Fruit fly (Drosophila melanogaster): ENCODE data around the gene CG17721.
A peak's percentile ranks its signal among the peaks of the same experiment; 100 is the strongest.

The CG17721 gene

dm6 chr3R:11234918-11235371, at the start of gene CG17721, which contains the start of gene Arfip (continued):
- TF ChIP-seq pita (GFP tag; optimal IDR thresholded peaks at IDR 0.05): no peak
- TF ChIP-seq emc (GFP tag; optimal IDR thresholded peaks at IDR 0.05): no peak
- TF ChIP-seq CG32767 (GFP tag; IDR thresholded peaks at IDR 0.05): no peak
- no peak for TF ChIP-seq corto (GFP tag; optimal IDR thresholded peaks at IDR 0.05)
- TF ChIP-seq CG31365 (tag; optimal IDR thresholded peaks at IDR 0.05): peak; percentile 89
- no peak for TF ChIP-seq abd-A (tag; optimal IDR thresholded peaks at IDR 0.05)
- no peak for TF ChIP-seq Adf1 (GFP tag; IDR thresholded peaks at IDR 0.05)
- peak in 1 of 2 experiments; percentile 57 for TF ChIP-seq crp (GFP tag; optimal IDR thresholded peaks at IDR 0.05)
- TF ChIP-seq CG3163 (GFP tag; optimal IDR thresholded peaks at IDR 0.05): no peak
- TF ChIP-seq sr (GFP tag; IDR thresholded peaks at IDR 0.05): no peak
- TF ChIP-seq CG2202 (tag; optimal IDR thresholded peaks at IDR 0.05): no peak
- TF ChIP-seq nom (GFP tag; optimal IDR thresholded peaks at IDR 0.05): no peak
- peak; percentile 62 for TF ChIP-seq CG30020 (tag; optimal IDR thresholded peaks at IDR 0.05)
- no peak for TF ChIP-seq CG12236 (GFP tag; optimal IDR thresholded peaks at IDR 0.05)
- no peak for TF ChIP-seq cato (GFP tag; optimal IDR thresholded peaks at IDR 0.05; ENCODE audit: borderline replicate concordance)
- TF ChIP-seq Trl (optimal IDR thresholded peaks at IDR 0.05): no peak
- TF ChIP-seq Trl (GFP tag; optimal IDR thresholded peaks at IDR 0.05): no peak
- no peak for TF ChIP-seq CG12219 (GFP tag; optimal IDR thresholded peaks at IDR 0.05)
- no peak for TF ChIP-seq seq (GFP tag; IDR thresholded peaks at IDR 0.05)
- TF ChIP-seq tgo (GFP tag; IDR thresholded peaks at IDR 0.05): no peak
- no peak for TF ChIP-seq B-H1 (GFP tag; IDR thresholded peaks at IDR 0.05)
- no peak for TF ChIP-seq CG17385 (GFP tag; optimal IDR thresholded peaks at IDR 0.05)
- no peak for TF ChIP-seq CG17328 (GFP tag; IDR thresholded peaks at IDR 0.05)
- peak; percentile 70 for TF ChIP-seq hkb (optimal IDR thresholded peaks at IDR 0.05)
- TF ChIP-seq hkb (GFP tag; IDR thresholded peaks at IDR 0.05): no peak
- peak; percentile 7 for TF ChIP-seq CG9727 (GFP tag; optimal IDR thresholded peaks at IDR 0.05)
- no peak for TF ChIP-seq CG4424 (GFP tag; optimal IDR thresholded peaks at IDR 0.05)
- TF ChIP-seq CG6813 (GFP tag; optimal IDR thresholded peaks at IDR 0.05): no peak
- TF ChIP-seq MBD-R2 (GFP tag; IDR thresholded peaks at IDR 0.05): peak; percentile 89
- TF ChIP-seq sens (GFP tag): peak; percentile 88
- peak; percentile 87 for TF ChIP-seq CG4617 (GFP tag; optimal IDR thresholded peaks at IDR 0.05; ENCODE audit: borderline replicate concordance)
- TF ChIP-seq CG15514 (GFP tag; optimal IDR thresholded peaks at IDR 0.05): peak; percentile 57
- TF ChIP-seq CG7987 (GFP tag; optimal IDR thresholded peaks at IDR 0.05): no peak
- no peak for TF ChIP-seq sens-2 (GFP tag; IDR thresholded peaks at IDR 0.05)
- TF ChIP-seq scrt (GFP tag; optimal IDR thresholded peaks at IDR 0.05): no peak
- TF ChIP-seq trh (GFP tag; optimal IDR thresholded peaks at IDR 0.05): no peak
- no peak for TF ChIP-seq CG14860 (GFP tag; IDR thresholded peaks at IDR 0.05; ENCODE audit: partially characterized antibody)
- no peak for TF ChIP-seq tll (GFP tag; optimal IDR thresholded peaks at IDR 0.05)
- no peak for TF ChIP-seq CG18011 (GFP tag; optimal IDR thresholded peaks at IDR 0.05)
- TF ChIP-seq CG10979 (tag; optimal IDR thresholded peaks at IDR 0.05): no peak
- no peak for TF ChIP-seq CG16815 (GFP tag; optimal IDR thresholded peaks at IDR 0.05)
- no peak for TF ChIP-seq inv (GFP tag; IDR thresholded peaks at IDR 0.05; ENCODE audit: partially characterized antibody)
- no peak for TF ChIP-seq cwo (GFP tag; optimal IDR thresholded peaks at IDR 0.05)
- TF ChIP-seq E2f1 (GFP tag; IDR thresholded peaks at IDR 0.05): no peak
- no peak for TF ChIP-seq bab2 (GFP tag; optimal IDR thresholded peaks at IDR 0.05)
- no peak for TF ChIP-seq Hsf (GFP tag; optimal IDR thresholded peaks at IDR 0.05)
- no peak for TF ChIP-seq wor (GFP tag; IDR thresholded peaks at IDR 0.05)
- no peak for TF ChIP-seq da (GFP tag; optimal IDR thresholded peaks at IDR 0.05)
- TF ChIP-seq CG1529 (GFP tag; optimal IDR thresholded peaks at IDR 0.05): no peak
- TF ChIP-seq CG14014 (GFP tag; IDR thresholded peaks at IDR 0.05): no peak
- no peak for TF ChIP-seq slbo (GFP tag; IDR thresholded peaks at IDR 0.05)
- no peak for TF ChIP-seq CG7839 (tag; optimal IDR thresholded peaks at IDR 0.05)
